Worm (Caenorhabditis elegans): ENCODE data around the gene W03G1.2.

ce11 chrIV:560780-561179 is 36.3 kb downstream of the W03G1.2 start:
- TF ChIP-seq pqm-1 (tag; optimal IDR thresholded peaks at IDR 0.05) (no peak), ceh-14 (tag; optimal IDR thresholded peaks at IDR 0.05) (no peak), T23F11.4 (GFP tag; optimal IDR thresholded peaks at IDR 0.05) (no peak)
